Worm (Caenorhabditis elegans) whole organism, mixed stage, embryonic: ENCODE measurements around the gene D1044.6.

Source experiments
- M03D4.4 ChIP-seq: sonication (generic microtip); optimal IDR thresholded peaks from 2 replicates; lab custom pipeline; 2017; ENCODE audit warnings: mild to moderate bottlenecking, missing genetic modification characterization, missing compliant biosample characterization
- bed-3 ChIP-seq: fragments of 200-800 bp; sonication (Bioruptor generic); optimal IDR thresholded peaks from 3 replicates; lab custom pipeline; 2018; ENCODE audit warnings: mild to moderate bottlenecking, missing genetic modification characterization, moderate library complexity, missing compliant biosample characterization
- blmp-1 ChIP-seq: fragments of 150-350 bp; optimal IDR thresholded peaks from 2 replicates; lab custom pipeline; 2014; ENCODE audit warnings: missing biosample characterization, missing genetic modification characterization
- ceh-39 ChIP-seq: fragments of 150-350 bp; optimal IDR thresholded peaks from 2 replicates; lab custom pipeline; 2014; ENCODE audit warnings: missing biosample characterization, missing genetic modification characterization
- ceh-83 ChIP-seq: fragments of 200-800 bp; sonication (Bioruptor generic); optimal IDR thresholded peaks from 2 replicates; lab custom pipeline; 2018; ENCODE audit warnings: mild to moderate bottlenecking, missing genetic modification characterization, missing compliant biosample characterization
- ces-1 ChIP-seq: fragments of 150-350 bp; optimal IDR thresholded peaks from 2 replicates; lab custom pipeline; 2014; ENCODE audit warnings: missing biosample characterization, missing genetic modification reagents, missing genetic modification characterization
- drap-1 ChIP-seq: fragments of 200-800 bp; sonication (Bioruptor generic); optimal IDR thresholded peaks from 3 replicates; lab custom pipeline; 2018; ENCODE audit warnings: mild to moderate bottlenecking, missing genetic modification characterization, missing compliant biosample characterization
- elt-1 ChIP-seq: sonication (generic microtip); optimal IDR thresholded peaks from 2 replicates; lab custom pipeline; 2017; ENCODE audit warnings: missing genetic modification characterization, mild to moderate bottlenecking, missing compliant biosample characterization, antibody characterized with exemption, moderate library complexity, borderline replicate concordance; ENCODE audit not compliant: insufficient read depth
- flh-1 ChIP-seq: fragments of 200-800 bp; sonication (Bioruptor generic); optimal IDR thresholded peaks from 2 replicates; lab custom pipeline; 2018; ENCODE audit warnings: mild to moderate bottlenecking, missing genetic modification characterization, moderate library complexity, missing compliant biosample characterization
- ham-2 ChIP-seq: fragments of 200-800 bp; sonication (Bioruptor generic); optimal IDR thresholded peaks from 2 replicates; lab custom pipeline; 2018; ENCODE audit warnings: mild to moderate bottlenecking, missing genetic modification characterization, missing compliant biosample characterization
- hlh-1 ChIP-seq: fragments of 150-350 bp; optimal IDR thresholded peaks from 2 replicates; lab custom pipeline; 2014; ENCODE audit warnings: missing biosample characterization, missing genetic modification reagents, missing genetic modification characterization
- lin-13 ChIP-seq: fragments of 150-350 bp; optimal IDR thresholded peaks from 2 replicates; lab custom pipeline; 2014; ENCODE audit warnings: missing biosample characterization, missing genetic modification characterization
- lin-32 ChIP-seq: fragments of 200-800 bp; sonication (Bioruptor generic); optimal IDR thresholded peaks from 2 replicates; lab custom pipeline; 2018; ENCODE audit warnings: mild to moderate bottlenecking, missing genetic modification characterization, missing compliant biosample characterization
- lsy-2 ChIP-seq: fragments of 150-350 bp; optimal IDR thresholded peaks from 2 replicates; lab custom pipeline; 2014; ENCODE audit warnings: missing biosample characterization, missing genetic modification characterization
- mep-1 ChIP-seq: fragments of 150-350 bp; optimal IDR thresholded peaks from 2 replicates; lab custom pipeline; 2017; ENCODE audit warnings: missing biosample characterization, missing genetic modification reagents, missing genetic modification characterization, inconsistent platforms
- mls-2 ChIP-seq: sonication (generic microtip); optimal IDR thresholded peaks from 2 replicates; lab custom pipeline; 2016; ENCODE audit warnings: mild to moderate bottlenecking, missing genetic modification characterization, moderate library complexity, missing compliant biosample characterization
- nhr-12 ChIP-seq: fragments of 150-350 bp; optimal IDR thresholded peaks from 2 replicates; lab custom pipeline; 2014; ENCODE audit warnings: missing biosample characterization, missing genetic modification characterization
- nhr-2 ChIP-seq: fragments of 150-350 bp; optimal IDR thresholded peaks from 2 replicates; lab custom pipeline; 2014; ENCODE audit warnings: missing biosample characterization, missing genetic modification characterization
- nhr-237 ChIP-seq: fragments of 150-350 bp; optimal IDR thresholded peaks from 2 replicates; lab custom pipeline; 2014; ENCODE audit warnings: missing biosample characterization, missing genetic modification characterization
- nhr-28 ChIP-seq: fragments of 150-350 bp; optimal IDR thresholded peaks from 2 replicates; lab custom pipeline; 2014; ENCODE audit warnings: missing biosample characterization, missing genetic modification characterization
- nhr-76 ChIP-seq: sonication (generic microtip); optimal IDR thresholded peaks from 2 replicates; lab custom pipeline; 2017; ENCODE audit warnings: missing biosample characterization, missing genetic modification characterization
- pha-4 ChIP-seq: fragments of 150-350 bp; optimal IDR thresholded peaks from 2 replicates; lab custom pipeline; 2018; ENCODE audit warnings: missing biosample characterization, missing genetic modification reagents, missing genetic modification characterization
- sem-2 ChIP-seq: fragments of 200-800 bp; sonication (Bioruptor generic); optimal IDR thresholded peaks from 2 replicates; lab custom pipeline; 2018; ENCODE audit warnings: mild to moderate bottlenecking, missing genetic modification characterization, missing compliant biosample characterization
- snpc-4 ChIP-seq: fragments of 150-350 bp; optimal IDR thresholded peaks from 2 replicates; lab custom pipeline; 2014; ENCODE audit warnings: missing biosample characterization, missing genetic modification characterization
- sptf-1 ChIP-seq: sonication (generic microtip); optimal IDR thresholded peaks from 2 replicates; lab custom pipeline; 2017; ENCODE audit warnings: mild to moderate bottlenecking, missing genetic modification characterization, moderate library complexity, missing compliant biosample characterization
- tbx-8 ChIP-seq: fragments of 200-800 bp; sonication (Bioruptor generic); optimal IDR thresholded peaks from 2 replicates; lab custom pipeline; 2018; ENCODE audit warnings: mild to moderate bottlenecking, missing genetic modification characterization, moderate library complexity, missing compliant biosample characterization
- unc-62 ChIP-seq: fragments of 150-350 bp; optimal IDR thresholded peaks from 2 replicates; lab custom pipeline; 2014; ENCODE audit warnings: missing biosample characterization, missing genetic modification reagents, missing genetic modification characterization
- zip-8 ChIP-seq: fragments of 150-350 bp; optimal IDR thresholded peaks from 2 replicates; lab custom pipeline; 2014; ENCODE audit warnings: missing biosample characterization, missing genetic modification characterization
- ztf-11 ChIP-seq: fragments of 150-350 bp; optimal IDR thresholded peaks from 2 replicates; lab custom pipeline; 2014; ENCODE audit warnings: missing biosample characterization, missing genetic modification characterization

Gene D1044.6

DNA sequence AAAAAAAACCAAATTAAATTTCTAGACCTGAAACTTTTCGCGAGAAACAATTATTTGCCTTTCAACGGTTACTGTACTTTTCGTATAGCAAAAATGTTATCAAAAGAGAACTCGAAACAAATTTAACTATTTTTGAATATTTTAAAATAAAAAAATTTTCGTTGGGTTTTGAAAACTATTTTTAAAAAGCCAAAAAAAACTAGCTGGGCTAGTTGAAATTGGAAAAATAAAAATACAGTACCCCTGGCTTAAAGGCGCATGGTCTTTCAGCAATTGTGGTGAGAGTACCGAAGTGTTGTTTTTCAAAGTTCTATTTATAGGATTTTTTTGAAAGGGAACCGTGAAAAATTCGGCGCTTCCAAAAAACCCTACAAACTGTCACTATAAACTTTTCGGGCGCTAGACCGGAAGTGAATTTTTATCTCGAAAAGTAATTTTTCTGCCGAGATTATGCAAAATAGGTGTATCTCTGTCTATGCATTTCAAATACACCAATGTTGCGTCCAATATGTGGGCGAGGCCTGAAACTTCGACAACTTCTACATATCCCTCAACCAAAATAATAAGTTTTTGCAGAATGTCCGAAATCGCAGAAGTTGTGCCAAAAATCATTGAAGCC is 859 bp upstream of the D1044.6 start, which contains the start of gene D1044.1:
TSS of gene D1044.1 (plus strand) at position 569 of the 619 bp plus-strand sequence.
- no peak for TF ChIP-seq ces-1 (GFP tag; lab: Kevin White, UChicago)

DNA sequence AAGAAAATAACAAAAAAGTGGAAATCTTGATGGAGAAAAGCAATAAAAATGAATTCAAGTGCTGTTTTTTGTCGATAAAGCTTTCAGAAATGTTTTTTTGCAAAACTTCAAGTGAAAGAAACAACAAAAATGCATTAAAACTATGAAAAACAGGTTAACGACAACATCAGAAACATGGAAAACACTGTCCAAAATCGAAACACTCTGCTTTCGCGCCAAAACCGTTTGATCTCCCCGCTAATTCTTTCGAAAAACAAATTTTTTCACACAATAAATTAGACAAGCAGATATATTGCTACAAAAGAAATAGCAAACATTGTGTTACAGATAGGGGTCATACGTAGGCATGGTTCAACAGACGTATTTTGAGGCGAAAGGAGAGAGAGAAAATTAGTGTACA is 1.2 kb downstream of the D1044.6 start:
- TF ChIP-seq sptf-1 (tag; lab: Kevin White, UChicago), result no peak
- no peak for TF ChIP-seq lin-13
- no peak for TF ChIP-seq elt-1 (tag; lab: Kevin White, UChicago)
- no peak for TF ChIP-seq mep-1
- no peak for TF ChIP-seq lsy-2 (tag; lab: Kevin White, UChicago)
- no peak for TF ChIP-seq ces-1 (GFP tag; lab: Kevin White, UChicago)
- no peak for TF ChIP-seq lin-32 (GFP tag; lab: Kevin White, UChicago)
- TF ChIP-seq ham-2 (GFP tag; lab: Kevin White, UChicago), result no peak
- TF ChIP-seq nhr-237 (tag; lab: Kevin White, UChicago), result no peak
- no peak for TF ChIP-seq unc-62 (GFP tag; lab: Kevin White, UChicago)
- TF ChIP-seq blmp-1 (tag; lab: Kevin White, UChicago), result no peak
- TF ChIP-seq hlh-1 (tag; lab: Kevin White, UChicago), result no peak
- TF ChIP-seq tbx-8, result no peak
- TF ChIP-seq mls-2, result no peak
- TF ChIP-seq bed-3 (GFP tag; lab: Kevin White, UChicago), result no peak
- TF ChIP-seq snpc-4 (tag; lab: Kevin White, UChicago), result no peak
- TF ChIP-seq flh-1 (GFP tag; lab: Kevin White, UChicago), result no peak
- TF ChIP-seq ceh-39, result no peak

DNA sequence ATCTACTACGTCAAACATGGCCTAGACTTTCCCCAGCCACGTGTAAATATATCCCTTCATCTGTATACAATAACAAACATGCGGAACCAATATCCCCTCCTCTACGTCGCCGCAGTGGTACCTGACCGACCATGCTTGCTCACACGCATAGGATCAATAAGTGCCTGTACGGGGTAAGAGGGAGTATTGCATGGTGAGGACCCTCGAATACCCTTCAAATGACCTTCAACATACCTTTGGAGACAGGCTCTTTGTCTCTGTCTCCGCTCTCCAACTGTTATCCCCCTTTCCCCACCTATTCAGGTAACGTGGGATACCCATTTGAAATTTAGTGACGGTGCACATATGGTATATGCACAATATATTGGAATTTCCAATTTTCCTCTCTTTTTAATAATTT is 17.0 kb downstream of the D1044.6 start, which contains the start of gene dex-1:
TSS of gene dex-1 (plus strand) at position 132 of the 400 bp plus-strand sequence.
- TF ChIP-seq nhr-2 (tag; lab: Kevin White, UChicago) (peak; percentile 99), nhr-237 (tag; lab: Kevin White, UChicago) (no peak), zip-8 (peak; percentile 42), nhr-28 (tag; lab: Kevin White, UChicago) (no peak)
- TF ChIP-seq, all 35 proteins: peak for 2

ce11 chrIII:5521930-5522329 is 21.0 kb downstream of the D1044.6 start, which contains the start of gene D1044.4:
Gene D1044.4, minus strand, starts transcription at chrIII:5522030.
- TF ChIP-seq tbx-8 (no peak), M03D4.4 (tag; lab: Kevin White, UChicago) (no peak), ztf-11 (tag; lab: Kevin White, UChicago) (no peak), mls-2 (no peak), blmp-1 (tag; lab: Kevin White, UChicago) (no peak), sptf-1 (tag; lab: Kevin White, UChicago) (no peak), nhr-28 (tag; lab: Kevin White, UChicago) (no peak), nhr-12 (tag; lab: Kevin White, UChicago) (no peak), lin-32 (GFP tag; lab: Kevin White, UChicago) (no peak), snpc-4 (tag; lab: Kevin White, UChicago) (no peak), lin-13 (no peak), ceh-83 (GFP tag; lab: Kevin White, UChicago) (no peak), lsy-2 (tag; lab: Kevin White, UChicago) (no peak), nhr-76 (tag; lab: Kevin White, UChicago) (no peak), pha-4 (tag; lab: Kevin White, UChicago) (no peak), mep-1 (no peak), sem-2 (GFP tag; lab: Kevin White, UChicago) (no peak), ham-2 (GFP tag; lab: Kevin White, UChicago) (no peak)
- TF ChIP-seq, all 35 proteins: peak for 0

DNA sequence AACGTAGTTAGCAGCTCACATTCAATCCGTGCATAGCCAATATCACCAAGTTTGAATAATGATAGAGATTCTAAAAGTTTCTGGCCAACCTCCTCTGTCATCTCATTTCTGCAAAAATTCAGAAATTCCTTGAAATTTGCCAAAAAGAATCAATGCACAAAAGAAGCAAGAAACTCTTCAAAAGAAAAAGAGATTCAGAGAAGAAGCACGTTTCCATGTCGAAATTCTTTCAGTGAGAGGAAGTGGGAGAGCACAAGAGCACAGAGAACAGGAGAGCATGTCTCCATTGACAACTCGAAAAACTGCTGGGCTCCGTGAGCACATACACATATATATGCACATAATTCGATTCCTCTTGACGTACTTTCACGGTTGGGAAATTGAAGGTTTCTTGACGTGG is 25.6 kb downstream of the D1044.6 start, which contains the start of gene nekl-4:
TSS of gene nekl-4 (minus strand) at position 101 of the 400 bp plus-strand sequence.
- no peak for TF ChIP-seq drap-1 (GFP tag; lab: Kevin White, UChicago)

DNA sequence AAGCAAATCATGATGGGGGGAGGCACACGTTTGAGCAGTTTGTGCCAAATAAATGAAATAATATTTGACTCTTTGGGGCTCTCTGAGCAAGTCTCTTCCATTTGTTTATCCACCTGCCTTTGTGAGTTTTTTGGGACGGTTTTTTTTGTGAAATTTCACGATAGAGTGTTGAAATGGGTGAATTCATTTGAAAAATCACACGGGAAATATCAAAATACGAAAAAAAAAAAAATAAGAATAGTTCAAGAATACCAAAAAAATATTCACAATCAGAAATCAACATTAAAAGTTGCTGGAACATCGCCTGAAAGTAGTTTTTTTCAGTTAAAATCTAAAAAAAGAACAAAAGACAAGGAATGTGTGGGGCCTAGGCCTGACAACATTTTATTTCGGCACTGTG is 30.5 kb downstream of the D1044.6 start, which contains the start of gene pqn-25:
TSS of gene pqn-25 (minus strand) at position 101 of the 400 bp plus-strand sequence.
- TF ChIP-seq lin-13, result no peak
- no peak for TF ChIP-seq mep-1
- TF ChIP-seq nhr-12 (tag; lab: Kevin White, UChicago), result no peak
- no peak for TF ChIP-seq M03D4.4 (tag; lab: Kevin White, UChicago)
- TF ChIP-seq lsy-2 (tag; lab: Kevin White, UChicago), result no peak
